Fruit fly (Drosophila melanogaster) whole organism, wandering third instar larva: ENCODE data around the gene CG45012.

Source experiments
- CrebA ChIP-seq: fragments of 200-800 bp; sonication (Bioruptor generic); optimal IDR thresholded peaks from 2 replicates; lab custom pipeline; 2016; ENCODE audit warnings: missing biosample characterization, mild to moderate bottlenecking, missing genetic modification characterization, borderline replicate concordance
- Dfd ChIP-seq: fragments of >200 bp; optimal IDR thresholded peaks from 2 replicates; lab custom pipeline; 2017; ENCODE audit warnings: missing biosample characterization, missing genetic modification characterization
- Myc ChIP-seq: fragments of >200 bp; optimal IDR thresholded peaks from 2 replicates; lab custom pipeline; 2017
- h ChIP-seq: fragments of 200-800 bp; sonication (Bioruptor generic); optimal IDR thresholded peaks from 3 replicates; lab custom pipeline; 2016; ENCODE audit warnings: missing biosample characterization, mild to moderate bottlenecking, missing genetic modification characterization
- lola ChIP-seq: fragments of >200 bp; optimal IDR thresholded peaks from 2 replicates; lab custom pipeline; 2017; ENCODE audit warnings: missing biosample characterization, missing genetic modification characterization
- pan ChIP-seq: fragments of >200 bp; optimal IDR thresholded peaks from 2 replicates; lab custom pipeline; 2017
- tai ChIP-seq: sonication (Bioruptor generic); optimal IDR thresholded peaks from 2 replicates; lab custom pipeline; 2016; ENCODE audit warnings: missing biosample characterization, missing genetic modification characterization

dm6 chr2L:11874232-11874765 lies 39.9 kb downstream of the CG45012 start:
- TF ChIP-seq Myc (lab: Kevin White, UChicago): no peak
- no peak for TF ChIP-seq lola (GFP tag; lab: Kevin White, UChicago)
- no peak for TF ChIP-seq Dfd (GFP tag; lab: Kevin White, UChicago)
- TF ChIP-seq pan (lab: Kevin White, UChicago): no peak
- TF ChIP-seq CrebA (GFP tag; lab: Kevin White, UChicago): no peak
- no peak for TF ChIP-seq tai (GFP tag; lab: Kevin White, UChicago)
- TF ChIP-seq h: no peak
